Worm (Caenorhabditis elegans) whole organism, late embryonic: ENCODE measurements around the gene C55B6.1.

Experiments used
- C08G9.2 ChIP-seq: sonication (generic microtip); optimal IDR thresholded peaks from 2 replicates; lab custom pipeline; 2016; ENCODE audit warnings: mild to moderate bottlenecking, missing genetic modification characterization, moderate library complexity, missing compliant biosample characterization
- F13H6.1 ChIP-seq: sonication (generic microtip); optimal IDR thresholded peaks from 2 replicates; lab custom pipeline; 2016; ENCODE audit warnings: missing genetic modification characterization, missing compliant biosample characterization
- K02D7.2 ChIP-seq: sonication (generic microtip); optimal IDR thresholded peaks from 2 replicates; lab custom pipeline; 2017; ENCODE audit warnings: mild to moderate bottlenecking, missing genetic modification characterization, missing compliant biosample characterization
- T23F11.4 ChIP-seq: fragments of 200-800 bp; sonication (Bioruptor generic); optimal IDR thresholded peaks from 2 replicates; lab custom pipeline; 2018; ENCODE audit warnings: mild to moderate bottlenecking, missing genetic modification characterization, missing compliant biosample characterization
- ahr-1 ChIP-seq: sonication (generic microtip); optimal IDR thresholded peaks from 2 replicates; lab custom pipeline; 2016; ENCODE audit warnings: missing genetic modification characterization, missing compliant biosample characterization
- ceh-14 ChIP-seq: sonication (generic microtip); optimal IDR thresholded peaks from 2 replicates; lab custom pipeline; 2016; ENCODE audit warnings: missing genotype, missing genetic modification characterization, missing compliant biosample characterization
- ceh-2 ChIP-seq: sonication (generic microtip); optimal IDR thresholded peaks from 2 replicates; lab custom pipeline; 2016; ENCODE audit warnings: missing genotype, missing genetic modification characterization, missing compliant biosample characterization
- ceh-22 ChIP-seq: sonication (generic microtip); optimal IDR thresholded peaks from 2 replicates; lab custom pipeline; 2017; ENCODE audit warnings: missing biosample characterization, missing genetic modification characterization
- ceh-30 ChIP-seq: fragments of 150-350 bp; optimal IDR thresholded peaks from 2 replicates; lab custom pipeline; 2014; ENCODE audit warnings: missing biosample characterization, missing genetic modification characterization
- ceh-31 ChIP-seq: sonication (generic microtip); optimal IDR thresholded peaks from 2 replicates; lab custom pipeline; 2016; ENCODE audit warnings: missing genetic modification characterization, missing compliant biosample characterization
- ceh-45 ChIP-seq: fragments of 200-800 bp; sonication (Bioruptor generic); IDR thresholded peaks from 2 replicates; pipeline ENCODE4 v1.3.6; 2022; ENCODE audit warnings: missing genetic modification reagents, missing genetic modification characterization, missing compliant biosample characterization
- che-1 ChIP-seq: sonication (generic microtip); optimal IDR thresholded peaks from 2 replicates; lab custom pipeline; 2016; ENCODE audit warnings: mild to moderate bottlenecking, missing genetic modification characterization, missing compliant biosample characterization
- elt-2 ChIP-seq: sonication (generic microtip); optimal IDR thresholded peaks from 2 replicates; lab custom pipeline; 2016; ENCODE audit warnings: missing genetic modification reagents, missing genetic modification characterization, missing compliant biosample characterization
- elt-4 ChIP-seq: sonication (generic microtip); optimal IDR thresholded peaks from 2 replicates; lab custom pipeline; 2016; ENCODE audit warnings: missing genetic modification characterization, missing compliant biosample characterization
- ets-4 ChIP-seq: sonication (generic microtip); optimal IDR thresholded peaks from 2 replicates; lab custom pipeline; 2016; ENCODE audit warnings: missing genetic modification characterization, missing compliant biosample characterization
- gmeb-2 ChIP-seq: sonication (generic microtip); optimal IDR thresholded peaks from 2 replicates; lab custom pipeline; 2016; ENCODE audit warnings: missing genetic modification characterization, inconsistent platforms, missing compliant biosample characterization
- hlh-13 ChIP-seq: fragments of 200-800 bp; sonication (Bioruptor generic); optimal IDR thresholded peaks from 2 replicates; lab custom pipeline; 2018; ENCODE audit warnings: mild to moderate bottlenecking, missing genetic modification characterization, missing compliant biosample characterization
- hlh-15 ChIP-seq: sonication (generic microtip); optimal IDR thresholded peaks from 2 replicates; lab custom pipeline; 2016; ENCODE audit warnings: missing genetic modification characterization, missing compliant biosample characterization
- hlh-30 ChIP-seq: sonication (generic microtip); optimal IDR thresholded peaks from 2 replicates; lab custom pipeline; 2017; ENCODE audit warnings: antibody characterized with exemption, missing genetic modification characterization, missing compliant biosample characterization; ENCODE audit not compliant: insufficient read depth
- mec-3 ChIP-seq: sonication (generic microtip); optimal IDR thresholded peaks from 2 replicates; lab custom pipeline; 2016; ENCODE audit warnings: borderline replicate concordance, missing genetic modification characterization, missing compliant biosample characterization
- nfya-1 ChIP-seq: sonication (generic microtip); optimal IDR thresholded peaks from 2 replicates; lab custom pipeline; 2017; ENCODE audit warnings: missing genetic modification characterization, mild to moderate bottlenecking, missing compliant biosample characterization, antibody characterized with exemption, moderate library complexity
- nhr-232 ChIP-seq: sonication (generic microtip); optimal IDR thresholded peaks from 2 replicates; lab custom pipeline; 2016; ENCODE audit warnings: missing genetic modification characterization, missing compliant biosample characterization
- npax-4 ChIP-seq: sonication (generic microtip); optimal IDR thresholded peaks from 2 replicates; lab custom pipeline; 2016; ENCODE audit warnings: missing genetic modification characterization, missing compliant biosample characterization
- pag-3 ChIP-seq: sonication (generic microtip); optimal IDR thresholded peaks from 2 replicates; lab custom pipeline; 2016; ENCODE audit warnings: missing compliant biosample characterization, missing genetic modification characterization, borderline replicate concordance
- pat-9 ChIP-seq: fragments of 200-800 bp; sonication (Bioruptor generic); optimal IDR thresholded peaks from 2 replicates; lab custom pipeline; 2018; ENCODE audit warnings: mild to moderate bottlenecking, missing genetic modification characterization, moderate library complexity, missing compliant biosample characterization
- pax-1 ChIP-seq: fragments of 150-350 bp; optimal IDR thresholded peaks from 2 replicates; lab custom pipeline; 2014; ENCODE audit warnings: missing biosample characterization, missing genetic modification characterization
- pha-4 ChIP-seq: fragments of 150-350 bp; optimal IDR thresholded peaks from 2 replicates; lab custom pipeline; 2018; ENCODE audit warnings: missing biosample characterization, missing genetic modification reagents, missing genetic modification characterization
- rnt-1 ChIP-seq: sonication (generic microtip); optimal IDR thresholded peaks from 2 replicates; lab custom pipeline; 2016; ENCODE audit warnings: missing genetic modification characterization, missing compliant biosample characterization
- sdc-2 ChIP-seq: sonication (generic microtip); optimal IDR thresholded peaks from 2 replicates; lab custom pipeline; 2016; ENCODE audit warnings: missing genotype, missing genetic modification characterization, missing compliant biosample characterization
- sox-2 ChIP-seq: fragments of 200-800 bp; sonication (Bioruptor generic); IDR thresholded peaks from 2 replicates; pipeline ENCODE4 v1.3.6; 2022; ENCODE audit warnings: missing genetic modification reagents, missing genetic modification characterization, missing compliant biosample characterization
- tbx-2 ChIP-seq: sonication (generic microtip); optimal IDR thresholded peaks from 2 replicates; lab custom pipeline; 2016; ENCODE audit warnings: missing genetic modification characterization, missing compliant biosample characterization
- tbx-7 ChIP-seq: sonication (generic microtip); optimal IDR thresholded peaks from 2 replicates; lab custom pipeline; 2016; ENCODE audit warnings: missing genotype, missing genetic modification characterization, missing compliant biosample characterization
- ttx-3 ChIP-seq: sonication (generic microtip); optimal IDR thresholded peaks from 2 replicates; lab custom pipeline; 2016; ENCODE audit warnings: missing genetic modification reagents, missing genetic modification characterization, missing compliant biosample characterization
- unc-86 ChIP-seq: sonication (generic microtip); optimal IDR thresholded peaks from 2 replicates; lab custom pipeline; 2016; ENCODE audit warnings: missing genetic modification characterization, missing compliant biosample characterization
- ztf-16 ChIP-seq: sonication (generic microtip); optimal IDR thresholded peaks from 2 replicates; lab custom pipeline; 2017; ENCODE audit warnings: missing genetic modification characterization, missing compliant biosample characterization

The C55B6.1 gene

ce11 chrX:7155879-7156278 is 44.3 kb upstream of the C55B6.1 start, which contains the start of gene C54D1.7:
Gene C54D1.7 (minus strand): TSS chrX:7156035.
- TF ChIP-seq che-1 (tag; lab: Kevin White, UChicago) (no peak), K02D7.2 (tag; lab: Kevin White, UChicago) (no peak), unc-86 (no peak), sox-2 (no peak), gmeb-2 (tag; lab: Kevin White, UChicago) (no peak)
- TF ChIP-seq, all 69 proteins: peak for 0

ce11 chrX:7157483-7157882 is 42.7 kb upstream of the C55B6.1 start:
- no peak for TF ChIP-seq pag-3 (tag; lab: Kevin White, UChicago)
- no peak for TF ChIP-seq pat-9 (tag; lab: Kevin White, UChicago)
- TF ChIP-seq ceh-31 (tag; lab: Kevin White, UChicago), result no peak
- TF ChIP-seq ceh-45, result no peak
- TF ChIP-seq unc-86, result no peak

- no peak for TF ChIP-seq C08G9.2
- no peak for TF ChIP-seq F13H6.1 (tag; lab: Kevin White, UChicago)
- no peak for TF ChIP-seq elt-2 (tag; lab: Kevin White, UChicago)
- no peak for TF ChIP-seq ceh-14 (tag; lab: Kevin White, UChicago)
- no peak for TF ChIP-seq ahr-1 (tag; lab: Kevin White, UChicago)
- no peak for TF ChIP-seq tbx-2 (tag; lab: Kevin White, UChicago)
- no peak for TF ChIP-seq unc-86
- TF ChIP-seq nhr-232 (tag; lab: Kevin White, UChicago), result no peak
These were observed 41.4 kb upstream of the C55B6.1 start, which contains the start of gene pgp-10 for ce11 chrX:7158736-7159135. Gene pgp-10 (plus strand): TSS chrX:7159036.

ce11 chrX:7162764-7163163 is 37.4 kb upstream of the C55B6.1 start:
- no peak for TF ChIP-seq ceh-30 (tag; lab: Kevin White, UChicago)
- no peak for TF ChIP-seq sdc-2
- TF ChIP-seq ztf-16, result no peak
- no peak for TF ChIP-seq ceh-2
- TF ChIP-seq rnt-1, result no peak
- TF ChIP-seq sox-2, result no peak
- TF ChIP-seq hlh-13, result no peak
- no peak for TF ChIP-seq C08G9.2
- TF ChIP-seq hlh-30 (tag; lab: Kevin White, UChicago), result no peak
- no peak for TF ChIP-seq pax-1 (tag; lab: Kevin White, UChicago)
- TF ChIP-seq mec-3, result no peak
- no peak for TF ChIP-seq ceh-31 (tag; lab: Kevin White, UChicago)
- TF ChIP-seq hlh-15, result no peak

ce11 chrX:7170575-7171297 is 29.4 kb upstream of the C55B6.1 start, which contains the start of gene bar-1:
Gene bar-1 (minus strand): TSS chrX:7170625.
- no peak for TF ChIP-seq ceh-2
- no peak for TF ChIP-seq elt-2 (tag; lab: Kevin White, UChicago)
- no peak for TF ChIP-seq unc-86
- TF ChIP-seq pha-4 (tag; lab: Kevin White, UChicago), result no peak
- no peak for TF ChIP-seq npax-4 (tag; lab: Kevin White, UChicago)
- no peak for TF ChIP-seq nfya-1 (tag; lab: Kevin White, UChicago)
- TF ChIP-seq ets-4 (tag; lab: Kevin White, UChicago), result no peak
- TF ChIP-seq elt-4 (tag; lab: Kevin White, UChicago), result no peak
- no peak for TF ChIP-seq ttx-3 (tag; lab: Kevin White, UChicago)
- TF ChIP-seq T23F11.4 (GFP tag; lab: Kevin White, UChicago), result no peak
- no peak for TF ChIP-seq ceh-22
- TF ChIP-seq sdc-2, result no peak
- TF ChIP-seq hlh-13, result no peak
- no peak for TF ChIP-seq ceh-45
- no peak for TF ChIP-seq tbx-7 (tag; lab: Kevin White, UChicago)
